Worm (Caenorhabditis elegans): ENCODE results near the gene kin-29.

DNA sequence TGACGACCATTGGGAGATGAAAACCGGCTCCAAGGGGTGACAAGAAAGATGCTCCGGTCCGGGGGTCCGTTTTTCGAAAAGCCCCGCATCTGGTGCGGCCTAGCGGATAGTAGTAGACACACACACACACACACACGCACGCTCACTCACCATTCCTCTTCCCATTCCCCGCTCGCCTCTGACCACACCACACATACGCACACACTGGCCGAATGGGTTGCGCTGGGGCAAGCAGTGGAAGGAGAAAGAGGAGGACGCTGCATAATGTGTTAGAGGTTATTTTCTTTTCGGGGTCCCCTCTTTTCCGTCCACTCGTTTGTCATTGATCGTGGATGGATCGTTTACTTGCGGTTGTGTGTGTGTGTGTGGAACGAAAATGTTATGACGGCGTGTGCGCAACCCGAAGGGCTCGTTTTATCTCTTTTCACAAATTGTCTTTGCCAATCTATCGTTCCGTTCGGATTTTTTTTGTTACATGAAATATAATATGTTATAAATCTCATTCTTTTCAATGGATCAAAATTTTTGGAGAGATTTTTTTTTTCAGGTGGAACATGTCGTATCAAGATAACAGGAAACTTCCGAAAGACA, 33.2 kb upstream of the kin-29 start, which contains the start of gene vang-1:
- TF ChIP-seq ztf-11 (tag; optimal IDR thresholded peaks at IDR 0.05): peak; percentile 61
- TF ChIP-seq unc-62 (GFP tag; optimal IDR thresholded peaks at IDR 0.05): peak; percentile 22
- peak; percentile 50 for TF ChIP-seq sem-2 (GFP tag; optimal IDR thresholded peaks at IDR 0.05)
- TF ChIP-seq elt-3 (tag; optimal IDR thresholded peaks at IDR 0.05): no peak
- no peak for TF ChIP-seq pha-4 (tag; optimal IDR thresholded peaks at IDR 0.05)
- TF ChIP-seq ham-2 (GFP tag; optimal IDR thresholded peaks at IDR 0.05): peak; percentile 63
- no peak for TF ChIP-seq unc-39 (tag; optimal IDR thresholded peaks at IDR 0.05)
- TF ChIP-seq drap-1 (GFP tag; optimal IDR thresholded peaks at IDR 0.05): peak; percentile 74
- TF ChIP-seq elt-1 (tag; optimal IDR thresholded peaks at IDR 0.05; ENCODE audit: borderline replicate concordance, insufficient read depth): no peak
- TF ChIP-seq zip-8 (tag; optimal IDR thresholded peaks at IDR 0.05): no peak
- TF ChIP-seq nhr-76 (tag; optimal IDR thresholded peaks at IDR 0.05): no peak
- TF ChIP-seq mls-2 (tag; optimal IDR thresholded peaks at IDR 0.05): peak; percentile 70
- TF ChIP-seq nhr-28 (tag; optimal IDR thresholded peaks at IDR 0.05): no peak
